Fruit fly (Drosophila melanogaster) whole organism, embryonic: Measurements from ENCODE around the gene CG42324.

Experiments
- Antp ChIP-seq: fragments of 200-800 bp; sonication (Bioruptor generic); optimal IDR thresholded peaks from 3 replicates; lab custom pipeline; 2016; ENCODE audit warnings: missing biosample characterization, missing genetic modification characterization
- B-H2 ChIP-seq: fragments of 200-800 bp; sonication (Bioruptor generic); optimal IDR thresholded peaks from 2 replicates; lab custom pipeline; 2018; ENCODE audit warnings: missing biosample characterization, mild to moderate bottlenecking, missing genetic modification characterization
- Bdp1 ChIP-seq: fragments of 200-800 bp; sonication (Bioruptor generic); optimal IDR thresholded peaks from 3 replicates; lab custom pipeline; 2016; ENCODE audit warnings: missing biosample characterization, missing genetic modification characterization
- CG12155 ChIP-seq: fragments of 200-800 bp; sonication (Bioruptor generic); optimal IDR thresholded peaks from 3 replicates; lab custom pipeline; 2016; ENCODE audit warnings: missing biosample characterization, missing genetic modification characterization
- CG13287 ChIP-seq: fragments of 200-800 bp; sonication (Bioruptor generic); IDR thresholded peaks from 2 replicates; pipeline ENCODE4 v1.3.6; 2022; ENCODE audit warnings: missing biosample characterization, missing genetic modification characterization; ENCODE audit not compliant: partially characterized antibody
- CG13296 ChIP-seq: fragments of 200-800 bp; sonication (Bioruptor generic); optimal IDR thresholded peaks from 3 replicates; lab custom pipeline; 2018; ENCODE audit warnings: missing biosample characterization, mild to moderate bottlenecking, missing genetic modification characterization
- CG14667 ChIP-seq: fragments of 200-800 bp; sonication (Bioruptor generic); IDR thresholded peaks from 2 replicates; pipeline ENCODE4 v1.3.6; 2022; ENCODE audit warnings: missing biosample characterization, missing genetic modification characterization
- CG14965 ChIP-seq: fragments of 200-800 bp; sonication (Bioruptor generic); optimal IDR thresholded peaks from 2 replicates; lab custom pipeline; 2016; ENCODE audit warnings: missing biosample characterization, missing genetic modification characterization, borderline replicate concordance
- CG1602 ChIP-seq: fragments of 200-800 bp; sonication (Bioruptor generic); optimal IDR thresholded peaks from 3 replicates; lab custom pipeline; 2016; ENCODE audit warnings: missing biosample characterization, missing genetic modification characterization
- CG1832 ChIP-seq: fragments of 200-800 bp; sonication (Bioruptor generic); optimal IDR thresholded peaks from 2 replicates; lab custom pipeline; 2017; ENCODE audit warnings: missing biosample characterization, mild to moderate bottlenecking, missing genetic modification characterization, inconsistent platforms
- CG18476 ChIP-seq: fragments of 200-800 bp; sonication (Bioruptor generic); optimal IDR thresholded peaks from 2 replicates; lab custom pipeline; 2016; ENCODE audit warnings: missing biosample characterization, mild to moderate bottlenecking, missing genetic modification characterization
- CG5180 ChIP-seq: fragments of 200-800 bp; sonication (Bioruptor generic); optimal IDR thresholded peaks from 3 replicates; lab custom pipeline; 2017; ENCODE audit warnings: missing biosample characterization, missing genetic modification characterization, mild to moderate bottlenecking, moderate library complexity, missing genetic modification reagents
- CG6272 ChIP-seq: fragments of 200-800 bp; sonication (Bioruptor generic); IDR thresholded peaks from 2 replicates; pipeline ENCODE4 v1.3.6; 2022; ENCODE audit warnings: missing biosample characterization, missing genetic modification characterization
- CG6765 ChIP-seq: fragments of 200-800 bp; sonication (Bioruptor generic); optimal IDR thresholded peaks from 3 replicates; lab custom pipeline; 2017; ENCODE audit warnings: missing biosample characterization, mild to moderate bottlenecking, missing genetic modification characterization
- CG7357 ChIP-seq: fragments of 200-800 bp; sonication (Bioruptor generic); IDR thresholded peaks from 3 replicates; pipeline ENCODE4 v1.3.6; 2022; ENCODE audit warnings: missing biosample characterization, missing genetic modification characterization
- CG7987 ChIP-seq: fragments of 200-800 bp; sonication (Bioruptor generic); optimal IDR thresholded peaks from 2 replicates; lab custom pipeline; 2018; ENCODE audit warnings: missing biosample characterization, mild to moderate bottlenecking, missing genetic modification characterization, moderate library complexity
- CG8765 ChIP-seq: fragments of 200-800 bp; sonication (Bioruptor generic); IDR thresholded peaks from 2 replicates; pipeline ENCODE4 v1.3.6; 2022; ENCODE audit warnings: missing biosample characterization, missing genetic modification characterization
- CG9876 ChIP-seq: fragments of 200-800 bp; sonication (Bioruptor generic); optimal IDR thresholded peaks from 2 replicates; lab custom pipeline; 2016; ENCODE audit warnings: missing biosample characterization, missing genetic modification characterization
- Camta ChIP-seq: fragments of 200-800 bp; sonication (Bioruptor generic); optimal IDR thresholded peaks from 2 replicates; lab custom pipeline; 2016; ENCODE audit warnings: missing biosample characterization, missing genetic modification characterization
- Dad ChIP-seq: fragments of 200-800 bp; sonication (Bioruptor generic); optimal IDR thresholded peaks from 3 replicates; lab custom pipeline; 2016; ENCODE audit warnings: missing biosample characterization, missing genetic modification characterization
- Deaf1 ChIP-seq: fragments of 200-800 bp; optimal IDR thresholded peaks from 3 replicates; lab custom pipeline; 2019; ENCODE audit warnings: missing biosample characterization, mild to moderate bottlenecking, missing genetic modification characterization, moderate library complexity
- Doc3 ChIP-seq: fragments of 200-800 bp; sonication (Bioruptor generic); IDR thresholded peaks from 3 replicates; pipeline ENCODE4 v1.3.6; 2022; ENCODE audit warnings: missing biosample characterization, missing genetic modification characterization; ENCODE audit not compliant: partially characterized antibody
- HLH54F ChIP-seq: fragments of 200-800 bp; sonication (Bioruptor generic); optimal IDR thresholded peaks from 3 replicates; lab custom pipeline; 2016; ENCODE audit warnings: missing biosample characterization, missing genetic modification characterization
- Lhr ChIP-seq: fragments of 200-800 bp; sonication (Bioruptor generic); optimal IDR thresholded peaks from 3 replicates; lab custom pipeline; 2017; ENCODE audit warnings: mild to moderate bottlenecking, missing biosample characterization, missing genetic modification reagents, missing genetic modification characterization
- NC2β ChIP-seq: fragments of 200-800 bp; sonication (Bioruptor generic); optimal IDR thresholded peaks from 2 replicates; lab custom pipeline; 2016; ENCODE audit warnings: missing biosample characterization, missing genetic modification characterization
- Pdp1 ChIP-seq, 2 experiments: fragments of 200-800 bp; sonication (Bioruptor generic); optimal IDR thresholded peaks; 3 replicates each; lab custom pipeline; 2016; ENCODE audit warnings: missing biosample characterization in 2 of 2, missing genetic modification characterization in 2 of 2, mild to moderate bottlenecking in 1 of 2, moderate library complexity in 1 of 2
- Taf1 ChIP-seq: fragments of 200-800 bp; sonication (Bioruptor generic); IDR thresholded peaks from 2 replicates; pipeline ENCODE4 v1.3.6; 2022; ENCODE audit warnings: missing biosample characterization, missing genetic modification characterization
- Xbp1 ChIP-seq: fragments of 200-800 bp; sonication (Bioruptor generic); optimal IDR thresholded peaks from 3 replicates; lab custom pipeline; 2016; ENCODE audit warnings: missing biosample characterization, mild to moderate bottlenecking, missing genetic modification characterization
- YL-1 ChIP-seq: fragments of 200-800 bp; sonication (Bioruptor generic); optimal IDR thresholded peaks from 3 replicates; lab custom pipeline; 2017; ENCODE audit warnings: missing biosample characterization, mild to moderate bottlenecking, missing genetic modification characterization
- al ChIP-seq: fragments of 200-800 bp; sonication (Bioruptor generic); IDR thresholded peaks from 2 replicates; pipeline ENCODE4 v1.3.6; 2022; ENCODE audit warnings: missing biosample characterization, missing genetic modification characterization
- amos ChIP-seq: fragments of 200-800 bp; sonication (Bioruptor generic); IDR thresholded peaks from 2 replicates; pipeline ENCODE4 v1.3.6; 2022; ENCODE audit warnings: missing biosample characterization, missing genetic modification characterization; ENCODE audit not compliant: partially characterized antibody
- cato ChIP-seq: fragments of 200-800 bp; sonication (Bioruptor generic); optimal IDR thresholded peaks from 2 replicates; lab custom pipeline; 2016; ENCODE audit warnings: missing biosample characterization, missing genetic modification characterization, borderline replicate concordance
- cwo ChIP-seq: fragments of 200-800 bp; sonication (Bioruptor generic); optimal IDR thresholded peaks from 3 replicates; lab custom pipeline; 2017; ENCODE audit warnings: missing biosample characterization, missing genetic modification characterization, mild to moderate bottlenecking, moderate library complexity, missing genetic modification reagents
- dan ChIP-seq: fragments of 200-800 bp; sonication (Bioruptor generic); IDR thresholded peaks from 2 replicates; pipeline ENCODE4 v1.3.6; 2022; ENCODE audit warnings: missing biosample characterization, missing genetic modification characterization
- danr ChIP-seq: fragments of 200-800 bp; sonication (Bioruptor generic); IDR thresholded peaks from 2 replicates; pipeline ENCODE4 v1.3.6; 2022; ENCODE audit warnings: missing biosample characterization, missing genetic modification characterization
- emc ChIP-seq: fragments of 200-800 bp; sonication (Bioruptor generic); optimal IDR thresholded peaks from 2 replicates; lab custom pipeline; 2016; ENCODE audit warnings: missing biosample characterization, missing genetic modification characterization
- exex ChIP-seq: fragments of 200-800 bp; sonication (Bioruptor generic); optimal IDR thresholded peaks from 4 replicates; lab custom pipeline; 2018; ENCODE audit warnings: missing biosample characterization, mild to moderate bottlenecking, missing genetic modification characterization, moderate library complexity
- eyg ChIP-seq: fragments of 200-800 bp; sonication (Bioruptor generic); optimal IDR thresholded peaks from 3 replicates; lab custom pipeline; 2016; ENCODE audit warnings: missing biosample characterization, missing genetic modification characterization
- grn ChIP-seq: fragments of 200-800 bp; sonication (Bioruptor generic); optimal IDR thresholded peaks from 3 replicates; lab custom pipeline; 2017; ENCODE audit warnings: missing biosample characterization, missing genetic modification characterization
- hkb ChIP-seq, 2 experiments: fragments of 200-800 bp in 1 of 2; fragments of >200 bp in 1 of 2; sonication (Bioruptor generic) in 1 of 2; IDR thresholded peaks in 1 of 2; optimal IDR thresholded peaks in 1 of 2; 2 replicates each; pipeline versions ENCODE4 v1.3.6 to Lab custom; 2017 to 2022; ENCODE audit warnings: missing biosample characterization in 1 of 2, missing genetic modification characterization in 1 of 2
- ind ChIP-seq: fragments of 200-800 bp; sonication (Bioruptor generic); optimal IDR thresholded peaks from 3 replicates; lab custom pipeline; 2016; ENCODE audit warnings: missing biosample characterization, missing genetic modification characterization
- jing ChIP-seq: fragments of 200-800 bp; sonication (Bioruptor generic); optimal IDR thresholded peaks from 2 replicates; lab custom pipeline; 2018; ENCODE audit warnings: missing biosample characterization, mild to moderate bottlenecking, missing genetic modification characterization
- lab ChIP-seq: fragments of 200-800 bp; sonication (Bioruptor generic); optimal IDR thresholded peaks from 3 replicates; lab custom pipeline; 2017; ENCODE audit warnings: missing biosample characterization, missing genetic modification characterization, mild to moderate bottlenecking, moderate library complexity, missing genetic modification reagents
- mirr ChIP-seq: fragments of 200-800 bp; sonication (Bioruptor generic); optimal IDR thresholded peaks from 3 replicates; lab custom pipeline; 2018; ENCODE audit warnings: missing biosample characterization, mild to moderate bottlenecking, missing genetic modification characterization
- onecut ChIP-seq: fragments of 200-800 bp; sonication (Bioruptor generic); IDR thresholded peaks from 2 replicates; pipeline ENCODE4 v1.3.6; 2022; ENCODE audit warnings: missing biosample characterization, missing genetic modification characterization
- pb ChIP-seq: fragments of 200-800 bp; sonication (Bioruptor generic); optimal IDR thresholded peaks from 3 replicates; lab custom pipeline; 2016; ENCODE audit warnings: missing biosample characterization, missing genetic modification characterization
- peb ChIP-seq: fragments of 200-800 bp; sonication (Bioruptor generic); IDR thresholded peaks from 2 replicates; pipeline ENCODE4 v1.3.6; 2022; ENCODE audit warnings: missing biosample characterization, missing genetic modification characterization
- sr ChIP-seq: fragments of 200-800 bp; sonication (Bioruptor generic); IDR thresholded peaks from 3 replicates; pipeline ENCODE4 v1.3.6; 2022; ENCODE audit warnings: missing biosample characterization, missing genetic modification characterization
- unc-4 ChIP-seq: fragments of 200-800 bp; sonication (Bioruptor generic); IDR thresholded peaks from 2 replicates; pipeline ENCODE4 v1.3.6; 2022; ENCODE audit warnings: missing biosample characterization, missing genetic modification characterization; ENCODE audit not compliant: partially characterized antibody
- vfl ChIP-seq: fragments of 200-800 bp; sonication (Bioruptor generic); optimal IDR thresholded peaks from 2 replicates; lab custom pipeline; 2016; ENCODE audit warnings: missing biosample characterization, missing genetic modification characterization

CG42324 gene

dm6 chr3L:3472786-3473185, 539 bp downstream of the CG42324 start (continued):
- TF ChIP-seq CG14965 (peak; percentile 19), onecut (peak; percentile 59), pb (peak; percentile 42), Bdp1 (no peak), hkb (optimal IDR thresholded peaks at IDR 0.05; lab: Kevin White, UChicago) (no peak), hkb (GFP tag; IDR thresholded peaks at IDR 0.05; lab: Robert Waterston, UW) (peak; percentile 89), amos (GFP tag; lab: Robert Waterston, UW) (no peak), Taf1 (peak; percentile 50; the same call in 1 of the 2 replicates), CG6765 (peak; percentile 79), al (GFP tag; lab: Robert Waterston, UW) (peak; percentile 18; the same call in 1 of the 2 replicates), CG1602 (no peak), lab (peak; percentile 96), YL-1 (GFP tag; lab: Kevin White, UChicago) (peak; percentile 23), vfl (GFP tag; lab: Kevin White, UChicago) (peak; percentile 3), CG8765 (GFP tag; lab: Robert Waterston, UW) (peak; percentile 48; the same call in 1 of the 2 replicates), Camta (GFP tag; lab: Kevin White, UChicago) (peak; percentile 29), CG13296 (GFP tag; lab: Kevin White, UChicago) (peak; percentile 86), Lhr (no peak), HLH54F (GFP tag; lab: Kevin White, UChicago) (peak; percentile 43), CG7987 (GFP tag; lab: Kevin White, UChicago) (no peak), dan (GFP tag; lab: Robert Waterston, UW) (no peak), danr (GFP tag; lab: Robert Waterston, UW) (0 out of 2 replicates have a peak, but pooled peaks have one; percentile 25), CG6272 (GFP tag; lab: Robert Waterston, UW) (no peak), Dad (GFP tag; lab: Kevin White, UChicago) (peak; percentile 44), CG14667 (no peak), Pdp1 (GFP tag; optimal IDR thresholded peaks at IDR 0.05; lab: Kevin White, UChicago) (peak; percentile 54 to 69), Doc3 (GFP tag; lab: Robert Waterston, UW) (no peak), sr (no peak), cwo (GFP tag; lab: Kevin White, UChicago) (peak; percentile 85), CG5180 (GFP tag; lab: Kevin White, UChicago) (peak; percentile 49), Xbp1 (peak; percentile 61), CG1832 (no peak), jing (GFP tag; lab: Kevin White, UChicago) (no peak), CG18476 (GFP tag; lab: Kevin White, UChicago) (peak; percentile 14), CG7357 (GFP tag; lab: Robert Waterston, UW) (0 out of 3 replicates have a peak, but pooled peaks have one; percentile 26), ind (peak; percentile 56), peb (0 out of 2 replicates have a peak, but pooled peaks have one; percentile 25), cato (GFP tag; lab: Kevin White, UChicago) (no peak), Deaf1 (tag; lab: Kevin White, UChicago) (peak; percentile 28), eyg (no peak), grn (GFP tag; lab: Kevin White, UChicago) (peak; percentile 1), unc-4 (no peak), NC2β (no peak), Antp (GFP tag; lab: Kevin White, UChicago) (peak; percentile 58), CG9876 (GFP tag; lab: Kevin White, UChicago) (no peak), CG13287 (GFP tag; lab: Robert Waterston, UW) (no peak), CG12155 (peak; percentile 43), exex (tag; lab: Kevin White, UChicago) (peak; percentile 52), mirr (GFP tag; lab: Kevin White, UChicago) (peak; percentile 44), emc (GFP tag; lab: Kevin White, UChicago) (no peak), B-H2 (GFP tag; lab: Kevin White, UChicago) (peak; percentile 89)
